Worm (Caenorhabditis elegans) whole organism, young adult: ENCODE data around the gene irld-25.

Source experiments
- B0019.2 ChIP-seq: fragments of 200-800 bp; sonication (Bioruptor generic); conservative IDR thresholded peaks from 2 replicates; pipeline ENCODE4 v1.3.6; 2022; ENCODE audit warnings: missing genetic modification reagents, missing genetic modification characterization, missing compliant biosample characterization
- C17E4.6 ChIP-seq: fragments of 200-800 bp; sonication (Bioruptor generic); IDR thresholded peaks from 2 replicates; pipeline ENCODE4 v1.3.6; 2022; ENCODE audit warnings: missing genetic modification reagents, missing genetic modification characterization, missing compliant biosample characterization
- D2030.7 ChIP-seq: fragments of 200-800 bp; sonication (Bioruptor generic); IDR thresholded peaks from 2 replicates; pipeline ENCODE4 v1.3.6; 2022; ENCODE audit warnings: missing genetic modification reagents, missing genetic modification characterization, missing compliant biosample characterization
- F23B12.7 ChIP-seq: sonication (generic microtip); optimal IDR thresholded peaks from 2 replicates; lab custom pipeline; 2017; ENCODE audit warnings: missing genetic modification characterization, mild to moderate bottlenecking, missing compliant biosample characterization, antibody characterized with exemption, moderate library complexity; ENCODE audit not compliant: insufficient read depth
- F57A8.1 ChIP-seq: fragments of 200-800 bp; sonication (Bioruptor generic); optimal IDR thresholded peaks from 2 replicates; lab custom pipeline; 2018; ENCODE audit warnings: mild to moderate bottlenecking, missing genetic modification characterization, moderate library complexity, missing compliant biosample characterization
- K11D2.4 ChIP-seq: fragments of 200-800 bp; sonication (Bioruptor generic); IDR thresholded peaks from 2 replicates; pipeline ENCODE4 v1.3.6; 2022; ENCODE audit warnings: missing genetic modification reagents, missing genetic modification characterization, missing compliant biosample characterization
- Y53F4B.3 ChIP-seq: fragments of 200-800 bp; sonication (Bioruptor generic); IDR thresholded peaks from 2 replicates; pipeline ENCODE4 v1.3.6; 2022; ENCODE audit warnings: missing genetic modification reagents, missing genetic modification characterization, missing compliant biosample characterization
- Y67H2A.10 ChIP-seq: fragments of 200-800 bp; sonication (Bioruptor generic); conservative IDR thresholded peaks from 2 replicates; pipeline ENCODE4 v1.3.6; 2022; ENCODE audit warnings: missing genetic modification reagents, missing genetic modification characterization, missing compliant biosample characterization
- aptf-2 ChIP-seq: fragments of 200-800 bp; sonication (Bioruptor generic); conservative IDR thresholded peaks from 2 replicates; pipeline ENCODE4 v1.3.6; 2022; ENCODE audit warnings: missing genetic modification reagents, missing genetic modification characterization, missing compliant biosample characterization
- aptf-3 ChIP-seq: fragments of 200-800 bp; sonication (Bioruptor generic); IDR thresholded peaks from 2 replicates; pipeline ENCODE4 v1.3.6; 2022; ENCODE audit warnings: missing genetic modification characterization, missing compliant biosample characterization
- cebp-1 ChIP-seq, 2 experiments: fragments of 200-800 bp in 1 of 2; sonication (Bioruptor generic) in 1 of 2; sonication (generic microtip) in 1 of 2; IDR thresholded peaks in 1 of 2; optimal IDR thresholded peaks in 1 of 2; 2 replicates each; pipeline versions ENCODE4 v1.3.6 to Lab custom; 2017 to 2022; ENCODE audit warnings: missing compliant biosample characterization in 2 of 2, missing genetic modification characterization in 2 of 2, mild to moderate bottlenecking in 1 of 2, missing genetic modification reagents in 1 of 2, moderate library complexity in 1 of 2
- die-1 ChIP-seq: sonication (generic microtip); optimal IDR thresholded peaks from 2 replicates; lab custom pipeline; 2016; ENCODE audit warnings: missing genotype, mild to moderate bottlenecking, missing genetic modification characterization, missing compliant biosample characterization
- dox-1 ChIP-seq: fragments of 200-800 bp; sonication (Bioruptor generic); IDR thresholded peaks from 2 replicates; pipeline ENCODE4 v1.3.6; 2022; ENCODE audit warnings: missing genetic modification reagents, missing genetic modification characterization, missing compliant biosample characterization
- egl-18 ChIP-seq: fragments of 200-800 bp; sonication (Bioruptor generic); IDR thresholded peaks from 2 replicates; pipeline ENCODE4 v1.3.6; 2022; ENCODE audit warnings: missing genetic modification reagents, missing genetic modification characterization, missing compliant biosample characterization
- ekl-4 ChIP-seq: fragments of 200-800 bp; sonication (Bioruptor generic); IDR thresholded peaks from 2 replicates; pipeline ENCODE4 v1.3.6; 2022; ENCODE audit warnings: missing genetic modification reagents, missing genetic modification characterization, missing compliant biosample characterization
- ets-4 ChIP-seq: fragments of 200-800 bp; sonication (Bioruptor generic); optimal IDR thresholded peaks from 2 replicates; lab custom pipeline; 2018; ENCODE audit warnings: mild to moderate bottlenecking, missing genetic modification characterization, missing compliant biosample characterization
- fkh-3 ChIP-seq: sonication (generic microtip); optimal IDR thresholded peaks from 2 replicates; lab custom pipeline; 2016; ENCODE audit warnings: mild to moderate bottlenecking, missing genetic modification characterization, missing compliant biosample characterization
- gei-17 ChIP-seq: fragments of 200-800 bp; sonication (Bioruptor generic); optimal IDR thresholded peaks from 2 replicates; lab custom pipeline; 2018; ENCODE audit warnings: mild to moderate bottlenecking, missing genetic modification characterization, missing compliant biosample characterization
- hlh-26 ChIP-seq: fragments of 200-800 bp; sonication (Bioruptor generic); conservative IDR thresholded peaks from 2 replicates; pipeline ENCODE4 v1.3.6; 2022; ENCODE audit warnings: missing genetic modification reagents, missing genetic modification characterization, missing compliant biosample characterization
- hmg-1.2 ChIP-seq: fragments of 200-800 bp; sonication (Bioruptor generic); IDR thresholded peaks from 2 replicates; pipeline ENCODE4 v1.3.6; 2022; ENCODE audit warnings: missing genetic modification reagents, missing genetic modification characterization, missing compliant biosample characterization
- lag-1 ChIP-seq: fragments of 200-800 bp; sonication (Bioruptor generic); IDR thresholded peaks from 2 replicates; pipeline ENCODE4 v1.3.6; 2022; ENCODE audit warnings: missing genetic modification reagents, missing genetic modification characterization, missing compliant biosample characterization
- let-526 ChIP-seq: fragments of 200-800 bp; sonication (Bioruptor generic); IDR thresholded peaks from 2 replicates; pipeline ENCODE4 v1.3.6; 2022; ENCODE audit warnings: missing genetic modification reagents, missing genetic modification characterization, missing compliant biosample characterization
- lin-35 ChIP-seq, 3 experiments: fragments of 150-350 bp in 2 of 3; sonication (generic microtip) in 1 of 3; optimal IDR thresholded peaks; 2 replicates each; lab custom pipeline; 2014 to 2018; ENCODE audit warnings: missing biosample characterization in 3 of 3, missing genetic modification characterization in 3 of 3, missing genetic modification reagents in 3 of 3
- lin-40 ChIP-seq: sonication (generic microtip); optimal IDR thresholded peaks from 2 replicates; lab custom pipeline; 2016; ENCODE audit warnings: missing genetic modification characterization, mild to moderate bottlenecking, missing compliant biosample characterization, missing genotype, missing genetic modification reagents
- lir-1 ChIP-seq: fragments of 200-800 bp; sonication (Bioruptor generic); conservative IDR thresholded peaks from 2 replicates; pipeline ENCODE4 v1.3.6; 2022; ENCODE audit warnings: missing genetic modification reagents, missing genetic modification characterization, missing compliant biosample characterization
- lsy-27 ChIP-seq: sonication (generic microtip); optimal IDR thresholded peaks from 2 replicates; lab custom pipeline; 2017; ENCODE audit warnings: missing genetic modification characterization, mild to moderate bottlenecking, missing compliant biosample characterization, antibody characterized with exemption, missing genotype, borderline replicate concordance; ENCODE audit not compliant: insufficient read depth
- madf-3 ChIP-seq: fragments of 200-800 bp; sonication (Bioruptor generic); IDR thresholded peaks from 2 replicates; pipeline ENCODE4 v1.3.6; 2022; ENCODE audit warnings: missing genetic modification reagents, missing genetic modification characterization, missing compliant biosample characterization
- madf-8 ChIP-seq: fragments of 200-800 bp; sonication (Bioruptor generic); conservative IDR thresholded peaks from 2 replicates; pipeline ENCODE4 v1.3.6; 2022; ENCODE audit warnings: missing genetic modification reagents, missing genetic modification characterization, missing compliant biosample characterization
- nhr-179 ChIP-seq: sonication (generic microtip); optimal IDR thresholded peaks from 2 replicates; lab custom pipeline; 2016; ENCODE audit warnings: mild to moderate bottlenecking, missing genetic modification characterization, missing compliant biosample characterization
- nhr-80 ChIP-seq: sonication (generic microtip); optimal IDR thresholded peaks from 2 replicates; lab custom pipeline; 2016; ENCODE audit warnings: missing genetic modification characterization, missing compliant biosample characterization
- nhr-90 ChIP-seq: sonication (generic microtip); optimal IDR thresholded peaks from 2 replicates; lab custom pipeline; 2016; ENCODE audit warnings: missing genotype, mild to moderate bottlenecking, missing genetic modification characterization, missing compliant biosample characterization
- rcor-1 ChIP-seq: fragments of 200-800 bp; sonication (Bioruptor generic); IDR thresholded peaks from 2 replicates; pipeline ENCODE4 v1.3.6; 2022; ENCODE audit warnings: missing genetic modification reagents, missing genetic modification characterization, missing compliant biosample characterization
- rec-8 ChIP-seq, 2 experiments: sonication (generic microtip); optimal IDR thresholded peaks; 2 replicates each; lab custom pipeline; 2016; ENCODE audit warnings: mild to moderate bottlenecking in 2 of 2, missing genetic modification characterization in 2 of 2, missing genetic modification reagents in 2 of 2, missing genotype in 2 of 2, missing biosample characterization in 1 of 2, missing compliant biosample characterization in 1 of 2, moderate library complexity in 1 of 2
- repo-1 ChIP-seq: sonication (generic microtip); optimal IDR thresholded peaks from 2 replicates; lab custom pipeline; 2017; ENCODE audit warnings: mild to moderate bottlenecking, missing genetic modification characterization, missing compliant biosample characterization
- sdz-38 ChIP-seq: sonication (generic microtip); optimal IDR thresholded peaks from 2 replicates; lab custom pipeline; 2016; ENCODE audit warnings: missing genotype, missing genetic modification characterization, missing compliant biosample characterization
- snpc-1.1 ChIP-seq: sonication (generic microtip); optimal IDR thresholded peaks from 2 replicates; lab custom pipeline; 2017; ENCODE audit warnings: missing genetic modification characterization, mild to moderate bottlenecking, missing compliant biosample characterization, antibody characterized with exemption, moderate library complexity, missing genotype, missing genetic modification reagents; ENCODE audit not compliant: insufficient read depth
- snpc-1.3 ChIP-seq: sonication (generic microtip); optimal IDR thresholded peaks from 2 replicates; lab custom pipeline; 2017; ENCODE audit warnings: missing genetic modification characterization, mild to moderate bottlenecking, missing compliant biosample characterization, antibody characterized with exemption, moderate library complexity, missing genotype, missing genetic modification reagents; ENCODE audit not compliant: insufficient read depth
- snpc-3.4 ChIP-seq: sonication (generic microtip); optimal IDR thresholded peaks from 2 replicates; lab custom pipeline; 2017; ENCODE audit warnings: missing genetic modification characterization, mild to moderate bottlenecking, missing compliant biosample characterization, antibody characterized with exemption, moderate library complexity, missing genotype, missing genetic modification reagents
- xnd-1 ChIP-seq: sonication (generic microtip); optimal IDR thresholded peaks from 2 replicates; lab custom pipeline; 2016; ENCODE audit warnings: missing genotype, missing genetic modification reagents, missing genetic modification characterization, missing compliant biosample characterization
- ztf-28 ChIP-seq: fragments of 200-800 bp; sonication (Bioruptor generic); IDR thresholded peaks from 2 replicates; pipeline ENCODE4 v1.3.6; 2022; ENCODE audit warnings: missing genetic modification reagents, missing genetic modification characterization, missing compliant biosample characterization

irld-25 gene

ce11 chrV:15181899-15182298 lies 39.5 kb upstream of the irld-25 start:
- no peak for TF ChIP-seq aptf-2 (GFP tag; lab: Robert Waterston, UW)
- no peak for TF ChIP-seq F23B12.7 (tag; lab: Kevin White, UChicago)

ce11 chrV:15182407-15182806 lies 39.0 kb upstream of the irld-25 start, which contains the start of gene fbxa-84:
Gene fbxa-84 (plus strand): TSS chrV:15182440.
- no peak for TF ChIP-seq nhr-90 (tag; lab: Kevin White, UChicago)
- TF ChIP-seq let-526, result no peak
- peak; percentile 50 for TF ChIP-seq nhr-80 (tag; lab: Kevin White, UChicago)
- TF ChIP-seq, all 124 proteins: peak for 1

- TF ChIP-seq D2030.7 (GFP tag; lab: Robert Waterston, UW) (peak; percentile 89), nhr-179 (tag; lab: Kevin White, UChicago) (no peak), lsy-27 (no peak), madf-8 (GFP tag; lab: Robert Waterston, UW) (peak; percentile 66), let-526 (no peak), cebp-1 (GFP tag; IDR thresholded peaks at IDR 0.05; lab: Robert Waterston, UW) (no peak), cebp-1 (tag; optimal IDR thresholded peaks at IDR 0.05; lab: Kevin White, UChicago) (no peak), hmg-1.2 (GFP tag; lab: Robert Waterston, UW) (peak; percentile 9; the same call in 1 of the 2 replicates), snpc-3.4 (tag; lab: Kevin White, UChicago) (peak; percentile 66), gei-17 (GFP tag; lab: Kevin White, UChicago) (no peak), Y53F4B.3 (GFP tag; lab: Robert Waterston, UW) (no peak), ztf-28 (GFP tag; lab: Robert Waterston, UW) (0 out of 2 replicates have a peak, but pooled peaks have one; percentile 57), dox-1 (GFP tag; lab: Robert Waterston, UW) (peak; percentile 68), fkh-3 (tag; lab: Kevin White, UChicago) (no peak), sdz-38 (tag; lab: Kevin White, UChicago) (no peak), snpc-1.1 (tag; lab: Kevin White, UChicago) (peak; percentile 33), egl-18 (GFP tag; lab: Robert Waterston, UW) (no peak), rcor-1 (GFP tag; lab: Robert Waterston, UW) (peak; percentile 46), aptf-3 (GFP tag; lab: Robert Waterston, UW) (no peak), lag-1 (GFP tag; lab: Robert Waterston, UW) (no peak), snpc-1.3 (tag; lab: Kevin White, UChicago) (peak; percentile 34), K11D2.4 (GFP tag; lab: Robert Waterston, UW) (no peak), xnd-1 (peak; percentile 95), repo-1 (tag; lab: Kevin White, UChicago) (peak; percentile 12), rec-8 (tag; optimal IDR thresholded peaks at IDR 0.05; lab: Kevin White, UChicago) (peak in 1 of 2 experiments; percentile 29), C17E4.6 (GFP tag; lab: Robert Waterston, UW) (no peak), aptf-2 (GFP tag; lab: Robert Waterston, UW) (no peak), lin-35 (GFP tag; optimal IDR thresholded peaks at IDR 0.05; lab: Kevin White, UChicago) (peak in 2 of 3 experiments; percentile 37 to 39), lir-1 (no peak), Y67H2A.10 (GFP tag; lab: Robert Waterston, UW) (no peak), lin-40 (tag; lab: Kevin White, UChicago) (no peak), die-1 (tag; lab: Kevin White, UChicago) (no peak), B0019.2 (GFP tag; lab: Robert Waterston, UW) (no peak; the same call in 1 of the 2 replicates), ekl-4 (GFP tag; lab: Robert Waterston, UW) (0 out of 2 replicates have a peak, but pooled peaks have one; percentile 52), madf-3 (0 out of 2 replicates have a peak, but pooled peaks have one; percentile 24), F57A8.1 (GFP tag; lab: Kevin White, UChicago) (no peak), ets-4 (GFP tag; lab: Kevin White, UChicago) (no peak), hlh-26 (GFP tag; lab: Robert Waterston, UW) (no peak)
Observed at ce11 chrV:15184097-15185040, 37.1 kb upstream of the irld-25 start, which contains the start of gene Y75B12B.1. Gene Y75B12B.1 (plus strand): TSS chrV:15184699.
